Worm (Caenorhabditis elegans) whole organism, L2 larva: ENCODE results near the gene grd-11.

ENCODE experiments used
- alr-1 ChIP-seq: fragments of 150-350 bp; optimal IDR thresholded peaks from 2 replicates; lab custom pipeline; 2014; ENCODE audit warnings: missing biosample characterization, missing genetic modification characterization
- elt-3 ChIP-seq: sonication (generic microtip); optimal IDR thresholded peaks from 2 replicates; lab custom pipeline; 2017; ENCODE audit warnings: missing biosample characterization, missing genetic modification characterization
- nhr-11 ChIP-seq: fragments of 150-350 bp; optimal IDR thresholded peaks from 2 replicates; lab custom pipeline; 2014; ENCODE audit warnings: missing biosample characterization, missing genetic modification characterization

DNA sequence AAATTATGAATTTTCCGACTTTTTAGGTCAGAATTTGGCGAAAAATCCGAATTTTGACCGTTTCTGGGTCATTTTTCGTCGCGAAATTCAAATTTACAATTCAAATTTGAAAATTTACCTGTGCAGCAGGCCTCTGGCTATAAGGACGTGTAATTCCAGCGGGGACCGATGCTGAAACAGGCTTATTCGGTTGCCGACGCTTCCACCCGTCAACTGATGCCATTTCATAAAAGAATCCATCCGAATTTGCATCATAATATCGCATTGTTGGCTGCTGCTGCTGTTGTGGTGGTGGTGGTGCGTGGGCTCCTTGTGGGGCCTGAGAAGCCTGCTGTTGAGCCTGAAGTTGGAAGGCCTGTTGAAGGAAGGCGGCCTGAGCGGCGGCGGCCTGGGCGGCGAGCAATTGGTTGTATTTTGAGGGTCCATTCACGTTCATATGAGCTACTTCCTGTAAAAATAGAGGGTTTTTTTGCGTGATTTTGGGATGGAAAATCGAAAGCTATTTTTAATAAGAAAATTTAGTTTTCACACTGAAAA is 43.0 kb downstream of the grd-11 start:
- no peak for TF ChIP-seq elt-3 (tag; lab: Kevin White, UChicago)
- TF ChIP-seq alr-1 (tag; lab: Kevin White, UChicago): no peak
- TF ChIP-seq nhr-11: no peak
